Fruit fly (Drosophila melanogaster) whole organism: ENCODE data around the gene CG11563.

ENCODE experiments used
- CG8478 ChIP-seq: fragments of >200 bp; optimal IDR thresholded peaks from 2 replicates; lab custom pipeline; 2018; ENCODE audit warnings: inconsistent platforms
- Dll ChIP-seq: fragments of >200 bp; optimal IDR thresholded peaks from 2 replicates; lab custom pipeline; 2017
- EcR ChIP-seq, 2 experiments: fragments of >200 bp; optimal IDR thresholded peaks; 2 replicates each; lab custom pipeline; 2017; ENCODE audit warnings: missing biosample characterization in 2 of 2, missing genetic modification characterization in 2 of 2, missing genetic modification reagents in 2 of 2
- pan ChIP-seq: fragments of >200 bp; optimal IDR thresholded peaks from 2 replicates; lab custom pipeline; 2017
- psq ChIP-seq: fragments of >200 bp; optimal IDR thresholded peaks from 2 replicates; lab custom pipeline; 2017
- usp ChIP-seq: fragments of >200 bp; optimal IDR thresholded peaks from 2 replicates; lab custom pipeline; 2017; ENCODE audit warnings: missing biosample characterization, missing genetic modification characterization, mixed read lengths

The CG11563 gene

DNA sequence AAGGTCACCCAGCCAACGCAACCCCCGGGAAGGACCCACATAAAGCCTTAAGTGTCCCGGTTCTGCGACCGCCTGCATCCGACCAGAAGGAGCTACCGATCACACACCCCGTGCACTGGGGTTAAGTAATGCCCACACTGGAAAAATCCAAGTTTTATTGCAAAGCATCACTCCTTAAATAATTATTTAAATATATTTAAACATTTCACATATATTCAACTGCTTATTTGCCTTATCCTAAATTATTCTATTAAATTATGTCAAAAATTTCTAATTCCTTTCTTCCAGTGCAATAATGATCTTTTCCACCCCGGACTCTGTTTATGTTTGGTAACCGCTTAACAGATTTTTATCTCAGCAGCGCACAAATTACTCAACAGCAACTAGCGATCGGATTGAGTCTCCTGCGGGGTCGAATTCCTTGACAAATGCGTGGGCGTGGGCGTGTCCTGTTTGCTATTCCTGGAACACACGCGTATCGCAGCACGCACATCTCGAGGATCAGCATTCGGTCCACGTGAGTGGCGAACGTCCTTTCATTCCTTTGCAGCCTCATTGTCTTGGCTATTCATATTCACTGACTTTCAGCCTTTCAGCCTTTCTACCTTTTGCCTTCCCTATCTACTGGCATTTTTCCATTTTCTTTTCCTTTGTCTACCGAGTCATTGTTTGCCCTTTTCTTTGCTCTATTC is 32.2 kb upstream of the CG11563 start:
- TF ChIP-seq psq (lab: Kevin White, UChicago) (no peak), CG8478 (lab: Kevin White, UChicago) (no peak), usp (GFP tag; lab: Kevin White, UChicago) (no peak), Dll (lab: Kevin White, UChicago) (no peak), EcR (GFP tag; optimal IDR thresholded peaks at IDR 0.05; lab: Kevin White, UChicago) (peak in 1 of 2 experiments; percentile 16), pan (no peak)

DNA sequence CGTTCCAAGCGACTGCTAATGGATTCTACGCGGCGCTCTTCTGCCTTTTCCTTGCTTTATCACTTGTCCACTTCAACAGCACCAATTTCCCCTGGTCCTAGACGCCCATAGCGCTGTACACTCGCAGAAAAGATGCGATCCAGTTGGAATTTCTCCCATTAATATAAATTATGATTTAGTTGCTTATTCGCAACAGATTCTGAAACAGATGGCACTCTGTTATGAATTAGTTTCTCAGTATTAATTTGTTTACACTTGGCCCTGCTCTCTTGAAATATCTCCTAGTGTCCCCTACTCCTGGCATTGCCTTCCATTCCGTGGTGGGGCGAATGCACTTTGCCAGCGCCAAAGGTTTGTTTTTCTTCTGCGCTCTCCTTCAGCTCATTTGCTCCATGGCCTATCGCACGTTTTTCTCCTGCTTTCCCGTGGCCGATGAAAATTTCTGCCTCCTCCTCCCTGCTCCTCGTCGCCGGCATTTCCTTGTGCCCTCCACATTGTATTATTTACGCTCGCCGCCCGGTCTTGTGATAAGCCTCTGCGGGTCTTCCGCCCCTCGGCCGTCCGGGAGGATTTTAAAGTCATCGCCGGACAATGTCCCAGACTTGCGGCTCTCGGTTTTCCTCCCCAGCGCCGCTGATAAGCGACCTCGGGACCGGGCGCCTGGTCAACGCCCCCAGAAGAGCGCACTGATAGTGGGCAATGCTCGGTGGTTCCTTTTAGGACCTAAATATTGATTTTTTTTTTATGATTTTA is 30.5 kb upstream of the CG11563 start:
- TF ChIP-seq psq (lab: Kevin White, UChicago) (no peak), EcR (GFP tag; optimal IDR thresholded peaks at IDR 0.05; lab: Kevin White, UChicago) (peak in 1 of 2 experiments; percentile 82)

DNA sequence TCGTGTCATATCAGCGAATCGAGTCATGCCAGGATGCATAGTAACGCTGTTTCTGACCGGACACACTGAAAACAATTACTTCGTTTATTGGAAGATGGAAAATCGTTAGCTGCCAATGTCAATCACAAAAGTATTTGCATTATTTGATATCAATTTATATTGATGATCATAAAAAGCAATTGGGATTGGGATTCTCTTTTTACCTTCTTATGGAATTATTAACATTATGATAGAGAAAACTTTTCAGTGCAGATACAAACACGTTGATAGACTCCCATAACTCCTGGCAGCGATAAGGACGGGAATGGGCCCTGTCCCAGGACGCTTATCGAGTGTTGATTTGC is 30.0 kb upstream of the CG11563 start:
- TF ChIP-seq CG8478 (lab: Kevin White, UChicago) (no peak), usp (GFP tag; lab: Kevin White, UChicago) (no peak), EcR (GFP tag; optimal IDR thresholded peaks at IDR 0.05; lab: Kevin White, UChicago) (no peak), psq (lab: Kevin White, UChicago) (no peak), Dll (lab: Kevin White, UChicago) (no peak), pan (no peak)

DNA sequence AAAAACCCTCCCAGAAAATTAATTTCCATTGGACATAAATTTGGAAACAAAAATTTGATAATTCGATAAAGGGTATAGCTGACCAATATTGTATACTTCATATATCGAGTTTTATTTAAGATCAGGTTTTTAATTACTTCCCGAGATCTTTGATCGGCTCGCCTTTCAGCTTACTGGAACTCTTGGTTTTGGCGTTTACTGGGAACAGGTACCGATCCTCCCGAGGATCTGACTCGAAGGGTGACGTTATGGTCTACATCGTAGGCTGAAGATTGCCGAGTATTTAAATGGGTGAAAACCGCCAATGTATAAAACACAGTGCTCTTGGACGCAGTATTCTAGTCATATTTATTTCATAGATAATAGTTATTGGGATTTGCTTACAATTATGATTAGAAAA is 28.6 kb upstream of the CG11563 start, which contains the start of gene CG42693:
Gene CG42693 (minus strand): TSS at position 101 of the 400 bp plus-strand sequence.
- TF ChIP-seq psq (lab: Kevin White, UChicago) (no peak), CG8478 (lab: Kevin White, UChicago) (no peak), EcR (GFP tag; optimal IDR thresholded peaks at IDR 0.05; lab: Kevin White, UChicago) (no peak), Dll (lab: Kevin White, UChicago) (no peak), usp (GFP tag; lab: Kevin White, UChicago) (no peak), pan (no peak)

DNA sequence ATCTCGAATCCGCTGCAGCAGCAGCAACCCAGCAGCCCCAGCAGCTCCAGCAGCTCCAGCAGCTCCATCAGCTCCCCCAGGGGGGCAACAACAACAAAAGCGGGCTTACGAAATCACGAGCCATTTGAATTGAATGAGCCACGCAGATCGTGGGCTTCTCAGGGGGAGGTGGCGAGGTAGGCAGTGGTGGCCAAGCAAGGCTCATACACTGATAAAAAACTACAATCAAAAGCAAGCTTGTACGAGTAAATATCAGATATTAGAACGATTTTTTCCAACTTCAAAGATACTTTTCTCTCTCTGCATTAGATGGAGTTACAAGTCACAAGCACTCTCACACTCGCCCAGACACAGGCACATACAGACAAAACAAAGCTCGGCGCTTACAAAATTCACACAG is 27.7 kb upstream of the CG11563 start:
- TF ChIP-seq Dll (lab: Kevin White, UChicago) (no peak), usp (GFP tag; lab: Kevin White, UChicago) (no peak), EcR (GFP tag; optimal IDR thresholded peaks at IDR 0.05; lab: Kevin White, UChicago) (no peak), psq (lab: Kevin White, UChicago) (no peak), CG8478 (lab: Kevin White, UChicago) (no peak), pan (no peak)

DNA sequence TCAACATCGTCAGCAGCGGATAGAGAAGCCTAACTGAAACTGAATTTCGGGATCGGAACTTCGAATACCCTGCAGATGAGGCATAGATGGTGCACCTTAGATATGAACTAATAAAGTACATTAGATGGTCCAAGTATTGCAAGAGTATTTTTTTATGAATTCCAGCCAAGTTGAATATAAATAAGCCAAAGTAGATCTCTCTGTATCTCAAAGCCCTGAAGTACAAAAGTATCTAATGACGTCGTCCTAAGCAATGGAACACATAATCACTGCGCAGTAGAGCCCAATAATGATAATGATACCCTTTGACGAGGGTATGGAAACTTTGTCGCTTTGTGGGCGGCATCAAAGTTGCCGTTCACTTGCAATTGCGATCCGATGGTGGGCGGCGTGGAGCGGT is 27.1 kb upstream of the CG11563 start:
- TF ChIP-seq CG8478 (lab: Kevin White, UChicago), result no peak

DNA sequence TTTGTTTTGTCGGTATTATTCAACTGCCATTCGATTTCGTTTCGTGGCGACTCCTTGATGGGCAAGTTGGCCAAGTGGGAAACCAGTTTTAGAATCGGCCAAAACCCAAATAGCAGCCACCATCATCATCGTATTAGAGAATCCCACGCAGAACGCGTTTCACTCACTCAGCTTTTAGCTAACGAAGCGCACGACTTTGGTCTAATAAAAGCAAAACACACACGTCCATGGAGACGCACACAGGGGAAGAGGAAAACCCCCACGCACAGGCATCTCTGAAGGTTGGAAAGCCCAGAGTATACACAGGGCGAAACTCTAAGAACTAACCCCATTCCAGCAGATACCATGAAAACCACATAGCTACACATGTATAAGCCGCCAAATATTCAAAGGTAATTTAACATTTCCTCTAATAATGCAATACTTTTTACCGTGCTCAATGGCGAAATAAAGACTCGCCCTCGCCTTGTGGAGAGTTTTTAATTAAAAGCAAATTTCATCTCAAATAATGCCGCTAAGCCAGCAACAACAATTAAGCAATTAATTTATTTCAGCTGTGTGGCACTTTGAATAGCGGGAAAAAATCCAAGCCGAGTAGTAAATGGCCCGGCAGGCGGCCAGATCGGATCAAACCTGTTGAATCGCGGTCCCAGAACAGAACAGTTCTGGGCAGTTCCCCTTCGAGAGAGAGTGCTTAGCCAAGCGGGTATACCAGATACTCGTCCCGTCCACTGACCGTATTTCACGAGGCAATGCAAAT is 25.4 kb upstream of the CG11563 start:
- no peak for TF ChIP-seq Dll (lab: Kevin White, UChicago)
- no peak for TF ChIP-seq EcR (GFP tag; optimal IDR thresholded peaks at IDR 0.05; lab: Kevin White, UChicago)
- TF ChIP-seq pan, result no peak

DNA sequence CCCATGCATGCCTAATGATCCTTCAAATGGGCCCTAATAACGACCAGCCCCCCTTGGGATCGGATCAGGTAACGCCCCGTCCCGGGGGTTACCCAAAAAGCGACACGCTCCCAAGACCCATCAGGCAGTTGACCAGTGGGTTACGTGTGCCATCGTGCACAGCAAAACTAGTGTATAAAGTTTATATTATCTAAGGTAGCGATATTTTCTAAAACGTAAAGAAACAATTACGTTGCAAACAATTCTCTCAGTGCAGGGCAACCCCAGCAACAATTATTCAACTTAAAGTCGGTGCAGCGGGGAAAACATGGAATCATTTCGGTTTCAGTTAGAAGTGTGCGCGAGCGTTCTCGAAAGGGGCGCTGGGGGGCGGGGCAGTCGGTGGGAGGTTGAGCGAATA is 24.2 kb upstream of the CG11563 start:
- TF ChIP-seq usp (GFP tag; lab: Kevin White, UChicago), result no peak
- TF ChIP-seq CG8478 (lab: Kevin White, UChicago), result no peak
- TF ChIP-seq pan, result no peak
- TF ChIP-seq EcR (GFP tag; optimal IDR thresholded peaks at IDR 0.05; lab: Kevin White, UChicago), result no peak

DNA sequence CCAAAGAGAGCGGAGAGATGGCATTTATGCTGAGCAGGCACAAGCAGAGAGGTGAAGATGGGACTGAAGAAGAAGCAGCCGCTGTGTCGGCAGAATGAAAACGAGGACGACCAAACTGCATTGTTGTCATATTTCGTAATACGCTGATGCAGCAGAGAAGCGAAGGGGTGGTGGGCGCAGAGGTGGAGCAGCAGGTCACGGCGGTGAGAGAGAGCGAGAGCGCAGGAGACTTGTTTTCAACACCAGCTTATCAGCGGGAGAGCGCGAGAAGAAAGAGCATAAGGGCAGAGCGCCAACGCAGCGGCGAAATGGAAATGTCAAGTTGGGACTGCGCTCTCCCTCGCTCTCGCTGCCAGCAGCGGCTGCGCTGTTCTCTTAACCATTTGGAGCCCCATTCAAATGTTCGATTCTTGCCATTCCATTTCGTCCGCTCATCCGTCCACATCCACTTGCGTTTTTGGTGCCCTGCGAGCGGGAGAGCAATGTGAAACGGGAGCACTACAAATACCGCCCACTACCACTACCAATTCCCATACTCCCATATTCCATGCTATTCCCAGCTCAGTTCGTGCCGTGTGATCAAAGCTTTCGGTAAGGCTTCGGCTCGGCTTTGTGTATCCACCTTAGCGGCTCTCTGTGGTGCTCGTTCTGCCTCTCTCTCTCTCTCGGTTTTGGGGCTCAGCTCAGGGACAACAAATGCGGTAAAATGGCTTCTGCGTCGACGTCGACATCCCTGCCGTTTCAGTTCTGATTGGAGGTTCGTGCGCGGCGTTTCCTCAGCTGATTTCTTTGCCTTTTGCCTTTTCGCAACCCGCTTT is 23.3 kb upstream of the CG11563 start, which contains the start of gene ttk:
Gene ttk (plus strand): TSS at position 562 of the 818 bp plus-strand sequence.
- TF ChIP-seq Dll (lab: Kevin White, UChicago), result peak; percentile 100
- no peak for TF ChIP-seq usp (GFP tag; lab: Kevin White, UChicago)
- peak in 1 of 2 experiments; percentile 19 for TF ChIP-seq EcR (GFP tag; optimal IDR thresholded peaks at IDR 0.05; lab: Kevin White, UChicago)
- no peak for TF ChIP-seq pan
- no peak for TF ChIP-seq psq (lab: Kevin White, UChicago)
- TF ChIP-seq CG8478 (lab: Kevin White, UChicago), result no peak

DNA sequence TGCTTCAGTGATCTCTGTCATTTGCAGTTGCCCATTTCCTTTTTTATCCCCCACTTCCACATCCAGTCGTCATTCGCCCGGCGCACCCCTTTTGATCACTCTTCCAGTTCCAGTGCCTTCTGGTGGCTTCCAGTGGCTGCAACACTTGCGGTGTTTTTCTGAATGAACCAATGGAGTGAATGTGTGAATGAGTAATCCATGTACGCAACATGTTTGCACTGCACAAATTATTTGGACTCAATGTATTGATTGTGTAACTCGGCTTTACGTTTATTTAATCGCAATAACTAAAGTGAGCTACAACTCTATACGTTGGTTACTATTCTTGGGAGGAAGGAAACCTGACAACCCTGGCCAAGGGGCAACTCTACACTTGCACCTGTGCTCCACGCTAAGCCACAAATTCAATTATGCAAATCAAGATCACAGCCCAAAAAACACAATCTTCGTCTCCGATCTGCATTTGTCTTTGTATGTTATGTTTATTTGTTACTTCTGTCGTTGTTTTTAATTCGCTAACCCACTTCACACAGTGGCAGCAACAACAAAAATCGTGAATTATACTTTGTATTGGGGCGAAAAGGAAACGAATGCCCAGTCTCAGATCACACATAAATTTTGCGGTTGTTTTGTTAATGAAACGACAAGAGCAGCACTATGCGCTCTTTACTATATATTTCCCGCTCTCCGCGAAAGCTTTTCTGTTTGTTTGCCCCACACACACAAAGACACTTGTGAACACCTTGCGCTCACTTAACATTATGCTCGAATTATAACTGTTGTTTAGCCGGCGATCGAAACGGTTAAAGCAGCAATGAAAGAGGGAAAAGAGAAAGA is 21.7 kb upstream of the CG11563 start:
- TF ChIP-seq pan (no peak), Dll (lab: Kevin White, UChicago) (no peak), CG8478 (lab: Kevin White, UChicago) (no peak), EcR (GFP tag; optimal IDR thresholded peaks at IDR 0.05; lab: Kevin White, UChicago) (no peak), usp (GFP tag; lab: Kevin White, UChicago) (no peak), psq (lab: Kevin White, UChicago) (no peak)
